Worm (Caenorhabditis elegans) whole organism, early embryonic: ENCODE data around the gene C17E7.13.

Source experiments
- B0310.2 ChIP-seq: sonication (generic microtip); optimal IDR thresholded peaks from 2 replicates; lab custom pipeline; 2016; ENCODE audit warnings: mild to moderate bottlenecking, missing genetic modification characterization, missing compliant biosample characterization
- F13C5.2 ChIP-seq: sonication (generic microtip); optimal IDR thresholded peaks from 2 replicates; lab custom pipeline; 2017; ENCODE audit warnings: mild to moderate bottlenecking, missing genetic modification characterization, inconsistent platforms, missing compliant biosample characterization
- ama-1 ChIP-seq: fragments of 150-350 bp; optimal IDR thresholded peaks from 2 replicates; lab custom pipeline; 2014
- ets-7 ChIP-seq: sonication (generic microtip); optimal IDR thresholded peaks from 2 replicates; lab custom pipeline; 2016; ENCODE audit warnings: missing genotype, missing genetic modification characterization, missing compliant biosample characterization
- flt-1 ChIP-seq: fragments of 200-800 bp; sonication (Bioruptor generic); IDR thresholded peaks from 2 replicates; pipeline ENCODE4 v1.3.6; 2022; ENCODE audit warnings: missing genetic modification characterization, missing compliant biosample characterization
- hmg-4 ChIP-seq: fragments of 200-800 bp; sonication (Bioruptor generic); optimal IDR thresholded peaks from 2 replicates; lab custom pipeline; 2018; ENCODE audit warnings: mild to moderate bottlenecking, missing genetic modification characterization, missing compliant biosample characterization
- pes-1 ChIP-seq: fragments of 200-800 bp; sonication (Bioruptor generic); IDR thresholded peaks from 2 replicates; pipeline ENCODE4 v1.3.6; 2022; ENCODE audit warnings: missing genetic modification reagents, missing genetic modification characterization, missing compliant biosample characterization
- sea-1 ChIP-seq: fragments of 200-800 bp; sonication (Bioruptor generic); conservative IDR thresholded peaks from 2 replicates; pipeline ENCODE4 v1.3.6; 2022; ENCODE audit warnings: missing genetic modification characterization, missing compliant biosample characterization
- tbx-11 ChIP-seq: fragments of 200-800 bp; sonication (Bioruptor generic); IDR thresholded peaks from 2 replicates; pipeline ENCODE4 v1.3.6; 2022; ENCODE audit warnings: missing genetic modification characterization, missing compliant biosample characterization

ce11 chrV:3929099-3929498 lies 40.0 kb upstream of the C17E7.13 start, which contains the start of gene srx-64:
- no peak for TF ChIP-seq tbx-11 (GFP tag; lab: Robert Waterston, UW)
- TF ChIP-seq flt-1 (GFP tag; lab: Robert Waterston, UW), result no peak
- no peak for TF ChIP-seq ama-1 (lab: Kevin White, UChicago)
- no peak for TF ChIP-seq B0310.2 (tag; lab: Kevin White, UChicago)
- TF ChIP-seq pes-1 (GFP tag; lab: Robert Waterston, UW), result no peak
- no peak for TF ChIP-seq sea-1
- TF ChIP-seq ets-7, result no peak
- no peak for TF ChIP-seq F13C5.2 (tag; lab: Kevin White, UChicago)
- TF ChIP-seq hmg-4 (GFP tag; lab: Kevin White, UChicago), result no peak
